Worm (Caenorhabditis elegans): ENCODE data around the gene math-33.

DNA sequence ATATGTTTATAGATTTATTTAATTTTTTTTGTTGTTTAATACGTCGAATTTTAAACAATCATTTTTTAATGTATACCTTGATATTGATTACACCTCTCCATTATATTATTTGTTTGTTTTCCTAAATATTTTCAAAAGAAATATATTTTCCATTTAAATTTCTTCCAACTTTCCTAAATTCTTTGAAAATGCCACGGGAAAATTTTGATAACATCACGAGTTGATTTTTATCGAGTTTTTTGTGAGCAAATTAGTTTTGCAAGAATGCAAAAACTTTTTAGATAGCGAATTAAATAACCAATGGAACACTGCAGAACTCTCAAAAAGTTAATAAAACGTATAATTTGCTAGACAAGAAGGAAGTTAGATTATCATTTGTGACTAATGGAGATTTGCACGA, 44.2 kb downstream of the math-33 start, which contains the start of gene srg-42:
- TF ChIP-seq lin-11 (tag; optimal IDR thresholded peaks at IDR 0.05) (no peak), tbx-2 (tag; optimal IDR thresholded peaks at IDR 0.05) (no peak), pag-3 (tag; optimal IDR thresholded peaks at IDR 0.05; ENCODE audit: borderline replicate concordance) (no peak), pqm-1 (tag; optimal IDR thresholded peaks at IDR 0.05) (no peak)
